Worm (Caenorhabditis elegans) whole organism, early embryonic: ENCODE data around the gene F47B8.10.

Experiments used
- B0310.2 ChIP-seq: sonication (generic microtip); optimal IDR thresholded peaks from 2 replicates; lab custom pipeline; 2016; ENCODE audit warnings: mild to moderate bottlenecking, missing genetic modification characterization, missing compliant biosample characterization
- aly-1 ChIP-seq: sonication (generic microtip); optimal IDR thresholded peaks from 2 replicates; lab custom pipeline; 2016; ENCODE audit warnings: missing genetic modification characterization, missing compliant biosample characterization
- ama-1 ChIP-seq: fragments of 150-350 bp; optimal IDR thresholded peaks from 2 replicates; lab custom pipeline; 2014
- ets-7 ChIP-seq: sonication (generic microtip); optimal IDR thresholded peaks from 2 replicates; lab custom pipeline; 2016; ENCODE audit warnings: missing genotype, missing genetic modification characterization, missing compliant biosample characterization
- flt-1 ChIP-seq: fragments of 200-800 bp; sonication (Bioruptor generic); IDR thresholded peaks from 2 replicates; pipeline ENCODE4 v1.3.6; 2022; ENCODE audit warnings: missing genetic modification characterization, missing compliant biosample characterization
- hnd-1 ChIP-seq: sonication (generic microtip); optimal IDR thresholded peaks from 2 replicates; lab custom pipeline; 2016; ENCODE audit warnings: missing genetic modification characterization, missing compliant biosample characterization
- sea-1 ChIP-seq: fragments of 200-800 bp; sonication (Bioruptor generic); conservative IDR thresholded peaks from 2 replicates; pipeline ENCODE4 v1.3.6; 2022; ENCODE audit warnings: missing genetic modification characterization, missing compliant biosample characterization
- tbx-11 ChIP-seq: fragments of 200-800 bp; sonication (Bioruptor generic); IDR thresholded peaks from 2 replicates; pipeline ENCODE4 v1.3.6; 2022; ENCODE audit warnings: missing genetic modification characterization, missing compliant biosample characterization
- tbx-37 ChIP-seq: fragments of 200-800 bp; sonication (Bioruptor generic); conservative IDR thresholded peaks from 2 replicates; pipeline ENCODE4 v1.3.6; 2022; ENCODE audit warnings: missing genetic modification reagents, missing genetic modification characterization, missing compliant biosample characterization
- tra-4 ChIP-seq: sonication (generic microtip); optimal IDR thresholded peaks from 2 replicates; lab custom pipeline; 2017; ENCODE audit warnings: missing genetic modification characterization, missing compliant biosample characterization

DNA sequence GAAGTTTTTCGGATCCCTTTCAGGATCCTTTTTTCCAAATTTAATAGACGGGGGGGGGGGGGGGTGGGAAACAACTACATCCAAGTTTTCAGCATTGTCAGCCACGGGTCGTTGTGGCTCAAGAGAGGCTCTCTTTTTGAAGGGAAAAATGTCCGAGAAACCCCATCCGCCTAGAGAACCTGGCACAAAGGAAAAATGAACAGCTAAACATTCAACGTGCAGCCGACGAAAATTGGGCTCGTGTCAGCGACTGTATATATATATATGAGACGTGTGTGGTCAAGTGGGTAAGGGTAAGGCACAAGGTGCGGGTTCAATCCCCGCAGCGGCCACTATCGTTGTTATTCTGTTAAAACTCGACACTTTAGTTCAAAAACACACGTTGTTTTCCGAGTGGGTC lies 16.8 kb downstream of the F47B8.10 start, which contains the start of gene Y49A3A.4:
- TF ChIP-seq aly-1 (tag; lab: Kevin White, UChicago) (no peak), hnd-1 (tag; lab: Kevin White, UChicago) (no peak), ets-7 (tag; lab: Kevin White, UChicago) (no peak), tbx-37 (GFP tag; lab: Robert Waterston, UW) (no peak), B0310.2 (tag; lab: Kevin White, UChicago) (no peak), flt-1 (GFP tag; lab: Robert Waterston, UW) (no peak), tbx-11 (GFP tag; lab: Robert Waterston, UW) (no peak), tra-4 (tag; lab: Kevin White, UChicago) (no peak), sea-1 (GFP tag; lab: Robert Waterston, UW) (no peak), ama-1 (lab: Kevin White, UChicago) (no peak)
